Fruit fly (Drosophila melanogaster) whole organism, embryonic: ENCODE data around the gene zen.

Source experiments
- Asciz ChIP-seq: fragments of 200-800 bp; sonication (Bioruptor generic); optimal IDR thresholded peaks from 2 replicates; lab custom pipeline; 2017; ENCODE audit warnings: missing biosample characterization, mild to moderate bottlenecking, missing genetic modification characterization, missing genetic modification reagents
- Atf3 ChIP-seq: fragments of 200-800 bp; sonication (Bioruptor generic); optimal IDR thresholded peaks from 3 replicates; lab custom pipeline; 2016; ENCODE audit warnings: missing biosample characterization, missing genetic modification characterization
- BEAF-32 ChIP-seq: fragments of 200-800 bp; sonication (Bioruptor generic); optimal IDR thresholded peaks from 3 replicates; lab custom pipeline; 2017; ENCODE audit warnings: missing biosample characterization, missing genetic modification characterization, mild to moderate bottlenecking, moderate library complexity, missing genetic modification reagents
- Bteb2 ChIP-seq: fragments of 200-800 bp; sonication (Bioruptor generic); optimal IDR thresholded peaks from 2 replicates; lab custom pipeline; 2016; ENCODE audit warnings: missing biosample characterization, missing genetic modification characterization
- C15 ChIP-seq: fragments of 200-800 bp; sonication (Bioruptor generic); IDR thresholded peaks from 3 replicates; pipeline ENCODE4 v1.3.6; 2022; ENCODE audit warnings: missing biosample characterization, missing genetic modification characterization
- CG11247 ChIP-seq: fragments of 200-800 bp; sonication (Bioruptor generic); IDR thresholded peaks from 2 replicates; pipeline ENCODE4 v1.3.6; 2022; ENCODE audit warnings: missing biosample characterization, missing genetic modification characterization
- CG11456 ChIP-seq: fragments of 200-800 bp; sonication (Bioruptor generic); IDR thresholded peaks from 3 replicates; pipeline ENCODE4 v1.3.6; 2022; ENCODE audit warnings: missing biosample characterization, missing genetic modification characterization
- CG11504 ChIP-seq: fragments of 200-800 bp; sonication (Bioruptor generic); optimal IDR thresholded peaks from 3 replicates; lab custom pipeline; 2019; ENCODE audit warnings: missing biosample characterization, mild to moderate bottlenecking, missing genetic modification characterization, moderate library complexity
- CG12769 ChIP-seq: fragments of 200-800 bp; sonication (Bioruptor generic); optimal IDR thresholded peaks from 2 replicates; lab custom pipeline; 2019; ENCODE audit warnings: missing biosample characterization, mild to moderate bottlenecking, missing genetic modification characterization, moderate library complexity
- CG13624 ChIP-seq: fragments of 200-800 bp; sonication (Bioruptor generic); optimal IDR thresholded peaks from 2 replicates; lab custom pipeline; 2016; ENCODE audit warnings: missing biosample characterization, missing genetic modification characterization
- CG14441 ChIP-seq: fragments of 200-800 bp; sonication (Bioruptor generic); IDR thresholded peaks from 2 replicates; pipeline ENCODE4 v1.3.6; 2022; ENCODE audit warnings: missing biosample characterization, missing genetic modification characterization
- CG14710 ChIP-seq: fragments of 200-800 bp; sonication (Bioruptor generic); optimal IDR thresholded peaks from 3 replicates; lab custom pipeline; 2019; ENCODE audit warnings: missing biosample characterization, mild to moderate bottlenecking, missing genetic modification characterization, moderate library complexity
- CG15696 ChIP-seq: fragments of 200-800 bp; sonication (Bioruptor generic); optimal IDR thresholded peaks from 2 replicates; lab custom pipeline; 2019; ENCODE audit warnings: missing biosample characterization, mild to moderate bottlenecking, missing genetic modification characterization, moderate library complexity
- CG1602 ChIP-seq: fragments of 200-800 bp; sonication (Bioruptor generic); optimal IDR thresholded peaks from 3 replicates; lab custom pipeline; 2016; ENCODE audit warnings: missing biosample characterization, missing genetic modification characterization
- CG16863 ChIP-seq: fragments of 200-800 bp; sonication (Bioruptor generic); optimal IDR thresholded peaks from 3 replicates; lab custom pipeline; 2016; ENCODE audit warnings: missing biosample characterization, missing genetic modification characterization
- CG17385 ChIP-seq: fragments of 200-800 bp; sonication (Bioruptor generic); optimal IDR thresholded peaks from 3 replicates; lab custom pipeline; 2018; ENCODE audit warnings: missing biosample characterization, mild to moderate bottlenecking, missing genetic modification characterization
- CG2116 ChIP-seq: fragments of 200-800 bp; sonication (Bioruptor generic); optimal IDR thresholded peaks from 3 replicates; lab custom pipeline; 2018; ENCODE audit warnings: missing biosample characterization, mild to moderate bottlenecking, missing genetic modification characterization
- CG3065 ChIP-seq: fragments of 200-800 bp; sonication (Bioruptor generic); optimal IDR thresholded peaks from 2 replicates; lab custom pipeline; 2016; ENCODE audit warnings: missing biosample characterization, missing genetic modification characterization
- CG31441 ChIP-seq: fragments of 200-800 bp; sonication (Bioruptor generic); IDR thresholded peaks from 2 replicates; pipeline ENCODE4 v1.3.6; 2022; ENCODE audit warnings: missing biosample characterization, missing genetic modification characterization
- CG33213 ChIP-seq: fragments of 200-800 bp; sonication (Bioruptor generic); optimal IDR thresholded peaks from 3 replicates; lab custom pipeline; 2016; ENCODE audit warnings: missing biosample characterization, missing genetic modification characterization
- CG9817 ChIP-seq: fragments of 200-800 bp; sonication (Bioruptor generic); optimal IDR thresholded peaks from 2 replicates; lab custom pipeline; 2018; ENCODE audit warnings: missing biosample characterization, mild to moderate bottlenecking, missing genetic modification characterization, moderate library complexity
- CG9932 ChIP-seq: fragments of 200-800 bp; sonication (Bioruptor generic); IDR thresholded peaks from 2 replicates; pipeline ENCODE4 v1.3.6; 2022; ENCODE audit warnings: missing biosample characterization, missing genetic modification characterization
- CHES-1-like ChIP-seq: fragments of 200-800 bp; sonication (Bioruptor generic); optimal IDR thresholded peaks from 2 replicates; lab custom pipeline; 2016; ENCODE audit warnings: missing biosample characterization, missing genetic modification characterization
- Camta ChIP-seq: fragments of 200-800 bp; sonication (Bioruptor generic); optimal IDR thresholded peaks from 2 replicates; lab custom pipeline; 2016; ENCODE audit warnings: missing biosample characterization, missing genetic modification characterization
- Doc3 ChIP-seq: fragments of 200-800 bp; sonication (Bioruptor generic); IDR thresholded peaks from 3 replicates; pipeline ENCODE4 v1.3.6; 2022; ENCODE audit warnings: missing biosample characterization, missing genetic modification characterization; ENCODE audit not compliant: partially characterized antibody
- H15 ChIP-seq: fragments of 200-800 bp; sonication (Bioruptor generic); IDR thresholded peaks from 3 replicates; pipeline ENCODE4 v1.3.6; 2022; ENCODE audit warnings: missing biosample characterization, missing genetic modification characterization
- HLH4C ChIP-seq: fragments of 200-800 bp; sonication (Bioruptor generic); IDR thresholded peaks from 3 replicates; pipeline ENCODE4 v1.3.6; 2022; ENCODE audit warnings: missing biosample characterization, missing genetic modification characterization; ENCODE audit not compliant: partially characterized antibody
- HmgD ChIP-seq: fragments of 200-800 bp; sonication (Bioruptor generic); optimal IDR thresholded peaks from 3 replicates; lab custom pipeline; 2016; ENCODE audit warnings: missing biosample characterization, missing genetic modification characterization
- Lpt ChIP-seq: fragments of >200 bp; optimal IDR thresholded peaks from 2 replicates; lab custom pipeline; 2018; ENCODE audit warnings: missing biosample characterization, missing genetic modification characterization
- Sox100B ChIP-seq: fragments of 200-800 bp; sonication (Bioruptor generic); optimal IDR thresholded peaks from 3 replicates; lab custom pipeline; 2018; ENCODE audit warnings: missing biosample characterization, mild to moderate bottlenecking, missing genetic modification characterization
- Usf ChIP-seq: fragments of 200-800 bp; sonication (Bioruptor generic); optimal IDR thresholded peaks from 2 replicates; lab custom pipeline; 2017; ENCODE audit warnings: missing genotype, missing biosample characterization, missing genetic modification characterization
- abd-A ChIP-seq: fragments of 200-800 bp; sonication (Bioruptor generic); optimal IDR thresholded peaks from 3 replicates; lab custom pipeline; 2019; ENCODE audit warnings: missing biosample characterization, mild to moderate bottlenecking, missing genetic modification characterization, moderate library complexity
- btn ChIP-seq: fragments of 200-800 bp; sonication (Bioruptor generic); optimal IDR thresholded peaks from 2 replicates; lab custom pipeline; 2016; ENCODE audit warnings: missing biosample characterization, missing genetic modification characterization
- croc ChIP-seq: fragments of 200-800 bp; sonication (Bioruptor generic); conservative IDR thresholded peaks from 3 replicates; pipeline ENCODE4 v1.3.6; 2022; ENCODE audit warnings: missing biosample characterization, missing genetic modification characterization
- danr ChIP-seq: fragments of 200-800 bp; sonication (Bioruptor generic); IDR thresholded peaks from 2 replicates; pipeline ENCODE4 v1.3.6; 2022; ENCODE audit warnings: missing biosample characterization, missing genetic modification characterization
- dimm ChIP-seq: fragments of 200-800 bp; sonication (Bioruptor generic); IDR thresholded peaks from 2 replicates; pipeline ENCODE4 v1.3.6; 2022; ENCODE audit warnings: missing biosample characterization, missing genetic modification characterization
- dmrt11E ChIP-seq: fragments of 200-800 bp; sonication (Bioruptor generic); optimal IDR thresholded peaks from 3 replicates; lab custom pipeline; 2018; ENCODE audit warnings: missing biosample characterization, mild to moderate bottlenecking, missing genetic modification characterization, moderate library complexity
- en ChIP-seq: fragments of 200-800 bp; sonication (Bioruptor generic); optimal IDR thresholded peaks from 2 replicates; lab custom pipeline; 2016; ENCODE audit warnings: missing biosample characterization, missing genetic modification characterization
- gsb-n ChIP-seq: fragments of 200-800 bp; sonication (Bioruptor generic); optimal IDR thresholded peaks from 3 replicates; lab custom pipeline; 2018; ENCODE audit warnings: missing biosample characterization, mild to moderate bottlenecking, missing genetic modification characterization
- inv ChIP-seq: fragments of 200-800 bp; sonication (Bioruptor generic); IDR thresholded peaks from 2 replicates; pipeline ENCODE4 v1.3.6; 2022; ENCODE audit warnings: missing biosample characterization, missing genetic modification characterization; ENCODE audit not compliant: partially characterized antibody
- oc ChIP-seq: fragments of 200-800 bp; sonication (Bioruptor generic); optimal IDR thresholded peaks from 2 replicates; lab custom pipeline; 2018; ENCODE audit warnings: missing biosample characterization, mild to moderate bottlenecking, missing genetic modification characterization, moderate library complexity
- phol ChIP-seq: fragments of 200-800 bp; sonication (Bioruptor generic); optimal IDR thresholded peaks from 3 replicates; lab custom pipeline; 2018; ENCODE audit warnings: missing biosample characterization, mild to moderate bottlenecking, missing genetic modification characterization, moderate library complexity
- pros ChIP-seq: fragments of 200-800 bp; sonication (Bioruptor generic); optimal IDR thresholded peaks from 3 replicates; lab custom pipeline; 2019; ENCODE audit warnings: missing biosample characterization, mild to moderate bottlenecking, missing genetic modification characterization, moderate library complexity
- repo ChIP-seq: fragments of 200-800 bp; sonication (Bioruptor generic); optimal IDR thresholded peaks from 2 replicates; lab custom pipeline; 2016; ENCODE audit warnings: missing biosample characterization, missing genetic modification characterization
- slou ChIP-seq: fragments of 200-800 bp; sonication (Bioruptor generic); optimal IDR thresholded peaks from 3 replicates; lab custom pipeline; 2016; ENCODE audit warnings: missing biosample characterization, missing genetic modification characterization
- stwl ChIP-seq: fragments of 200-800 bp; sonication (Bioruptor generic); optimal IDR thresholded peaks from 3 replicates; lab custom pipeline; 2018; ENCODE audit warnings: missing biosample characterization, mild to moderate bottlenecking, missing genetic modification characterization, moderate library complexity
- wek ChIP-seq: fragments of 200-800 bp; sonication (Bioruptor generic); optimal IDR thresholded peaks from 3 replicates; lab custom pipeline; 2018; ENCODE audit warnings: missing biosample characterization, mild to moderate bottlenecking, missing genetic modification characterization, moderate library complexity
- yki ChIP-seq: fragments of >200 bp; optimal IDR thresholded peaks from 3 replicates; lab custom pipeline; 2018
- zf30C ChIP-seq: fragments of 200-800 bp; sonication (Bioruptor generic); optimal IDR thresholded peaks from 3 replicates; lab custom pipeline; 2018; ENCODE audit warnings: missing biosample characterization, mild to moderate bottlenecking, missing genetic modification characterization
- zfh1 ChIP-seq: fragments of 200-800 bp; sonication (Bioruptor generic); IDR thresholded peaks from 3 replicates; pipeline ENCODE4 v1.3.6; 2022; ENCODE audit warnings: missing biosample characterization, missing genetic modification characterization

The zen gene

dm6 chr3R:6723537-6724171 lies 30.3 kb downstream of the zen start (continued):
- TF ChIP-seq Asciz (GFP tag; lab: Kevin White, UChicago) (no peak), BEAF-32 (GFP tag; lab: Kevin White, UChicago) (no peak), en (GFP tag; lab: Kevin White, UChicago) (no peak), stwl (tag; lab: Kevin White, UChicago) (no peak), CHES-1-like (GFP tag; lab: Kevin White, UChicago) (no peak), CG11456 (GFP tag; lab: Robert Waterston, UW) (no peak), yki (no peak), dmrt11E (peak; percentile 66), CG14441 (GFP tag; lab: Robert Waterston, UW) (0 out of 2 replicates have a peak, but pooled peaks have one; percentile 34), H15 (GFP tag; lab: Robert Waterston, UW) (no peak), oc (tag; lab: Kevin White, UChicago) (no peak), HLH4C (GFP tag; lab: Robert Waterston, UW) (no peak), CG13624 (GFP tag; lab: Kevin White, UChicago) (no peak), zfh1 (GFP tag; lab: Robert Waterston, UW) (peak; percentile 42; the same call in 1 of the 3 replicates), croc (GFP tag; lab: Robert Waterston, UW) (no peak), inv (GFP tag; lab: Robert Waterston, UW) (no peak), CG17385 (peak; percentile 4), CG2116 (GFP tag; lab: Kevin White, UChicago) (no peak), CG15696 (tag; lab: Kevin White, UChicago) (peak; percentile 72), zf30C (peak; percentile 83), wek (GFP tag; lab: Kevin White, UChicago) (no peak), CG11247 (GFP tag; lab: Robert Waterston, UW) (no peak), abd-A (no peak), phol (peak; percentile 71), pros (GFP tag; lab: Kevin White, UChicago) (no peak), CG9817 (tag; lab: Kevin White, UChicago) (no peak), btn (GFP tag; lab: Kevin White, UChicago) (peak; percentile 14), Camta (GFP tag; lab: Kevin White, UChicago) (peak; percentile 25), danr (GFP tag; lab: Robert Waterston, UW) (no peak), CG31441 (GFP tag; lab: Robert Waterston, UW) (peak; percentile 57), Bteb2 (no peak), slou (no peak), Sox100B (GFP tag; lab: Kevin White, UChicago) (peak; percentile 56), dimm (GFP tag; lab: Robert Waterston, UW) (no peak), repo (GFP tag; lab: Kevin White, UChicago) (no peak), Lpt (GFP tag; lab: Kevin White, UChicago) (no peak), CG9932 (no peak), gsb-n (tag; lab: Kevin White, UChicago) (peak; percentile 67), CG11504 (peak; percentile 62), CG33213 (GFP tag; lab: Kevin White, UChicago) (no peak), HmgD (GFP tag; lab: Kevin White, UChicago) (no peak), Doc3 (GFP tag; lab: Robert Waterston, UW) (no peak), Atf3 (no peak), CG3065 (GFP tag; lab: Kevin White, UChicago) (no peak), CG16863 (no peak), Usf (no peak), CG1602 (no peak), CG14710 (tag; lab: Kevin White, UChicago) (peak; percentile 63), C15 (GFP tag; lab: Robert Waterston, UW) (no peak), CG12769 (tag; lab: Kevin White, UChicago) (no peak)
